Worm (Caenorhabditis elegans) whole organism, late embryonic: ENCODE results near the gene fbxb-20.

Experiments
- ceh-31 ChIP-seq: sonication (generic microtip); optimal IDR thresholded peaks from 2 replicates; lab custom pipeline; 2016; ENCODE audit warnings: missing genetic modification characterization, missing compliant biosample characterization
- ceh-34 ChIP-seq: sonication (generic microtip); optimal IDR thresholded peaks from 2 replicates; lab custom pipeline; 2016; ENCODE audit warnings: mild to moderate bottlenecking, missing genetic modification characterization, missing compliant biosample characterization
- eyg-1 ChIP-seq: sonication (generic microtip); optimal IDR thresholded peaks from 2 replicates; lab custom pipeline; 2016; ENCODE audit warnings: missing genotype, missing genetic modification characterization, missing compliant biosample characterization
- rnt-1 ChIP-seq: sonication (generic microtip); optimal IDR thresholded peaks from 2 replicates; lab custom pipeline; 2016; ENCODE audit warnings: missing genetic modification characterization, missing compliant biosample characterization
- ztf-16 ChIP-seq: sonication (generic microtip); optimal IDR thresholded peaks from 2 replicates; lab custom pipeline; 2017; ENCODE audit warnings: missing genetic modification characterization, missing compliant biosample characterization

DNA sequence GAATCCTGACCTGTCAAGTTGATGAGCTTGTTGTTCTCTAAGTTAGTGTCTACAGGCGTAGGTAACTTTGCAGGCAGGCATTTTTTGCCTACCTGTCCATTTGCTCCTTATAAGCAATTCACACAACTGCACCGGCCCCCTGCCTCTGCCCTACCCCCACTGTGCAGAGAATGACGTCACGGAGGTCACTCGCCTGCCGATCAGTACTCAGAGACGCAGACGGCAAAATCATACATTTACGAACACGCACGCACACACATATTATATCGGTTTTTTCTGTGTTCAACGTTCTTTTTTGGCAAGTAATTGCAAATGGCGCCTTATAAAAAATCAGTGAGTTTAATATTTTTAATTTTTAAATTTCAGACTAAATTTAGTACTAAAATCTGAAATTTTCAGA is 13.1 kb upstream of the fbxb-20 start, which contains the start of gene duxl-1:
- no peak for TF ChIP-seq ceh-31 (tag; lab: Kevin White, UChicago)
- TF ChIP-seq rnt-1 (tag; lab: Kevin White, UChicago): no peak
- no peak for TF ChIP-seq ceh-34 (tag; lab: Kevin White, UChicago)
- TF ChIP-seq eyg-1 (tag; lab: Kevin White, UChicago): no peak
- no peak for TF ChIP-seq ztf-16 (tag; lab: Kevin White, UChicago)
